Worm (Caenorhabditis elegans) whole organism, L1 larva: ENCODE measurements around the gene ifd-1.

ENCODE experiments used
- aha-1 ChIP-seq: fragments of 150-350 bp; optimal IDR thresholded peaks from 2 replicates; lab custom pipeline; 2014; ENCODE audit warnings: missing biosample characterization, missing genetic modification characterization
- ama-1 ChIP-seq: fragments of 150-350 bp; optimal IDR thresholded peaks from 2 replicates; lab custom pipeline; 2014
- dsc-1 ChIP-seq: sonication (generic microtip); optimal IDR thresholded peaks from 2 replicates; lab custom pipeline; 2016; ENCODE audit warnings: mild to moderate bottlenecking, missing genetic modification characterization, missing compliant biosample characterization
- elt-2 ChIP-seq: sonication (generic microtip); optimal IDR thresholded peaks from 2 replicates; lab custom pipeline; 2016; ENCODE audit warnings: missing genetic modification characterization, mild to moderate bottlenecking, inconsistent platforms, missing compliant biosample characterization, missing genetic modification reagents
- fkh-10 ChIP-seq: sonication (generic microtip); optimal IDR thresholded peaks from 2 replicates; lab custom pipeline; 2017; ENCODE audit warnings: missing biosample characterization, missing genetic modification reagents, missing genetic modification characterization
- isw-1 ChIP-seq: fragments of 200-800 bp; sonication (Bioruptor generic); IDR thresholded peaks from 2 replicates; pipeline ENCODE4 v1.3.6; 2022; ENCODE audit warnings: missing genetic modification characterization, missing compliant biosample characterization
- lin-15B ChIP-seq: fragments of 150-350 bp; sonication (generic microtip); optimal IDR thresholded peaks from 3 replicates; lab custom pipeline; 2014; ENCODE audit warnings: missing biosample characterization, missing genetic modification characterization
- mdl-1 ChIP-seq, 2 experiments: fragments of 150-350 bp; optimal IDR thresholded peaks; 2 replicates each; lab custom pipeline; 2014 to 2017; ENCODE audit warnings: missing biosample characterization in 2 of 2, missing genetic modification characterization in 2 of 2, inconsistent platforms in 1 of 2
- nhr-11 ChIP-seq: fragments of 150-350 bp; optimal IDR thresholded peaks from 2 replicates; lab custom pipeline; 2014; ENCODE audit warnings: missing biosample characterization, missing genetic modification characterization
- nhr-28 ChIP-seq: fragments of 150-350 bp; optimal IDR thresholded peaks from 2 replicates; lab custom pipeline; 2014; ENCODE audit warnings: missing biosample characterization, missing genetic modification characterization
- nhr-76 ChIP-seq: sonication (generic microtip); optimal IDR thresholded peaks from 2 replicates; lab custom pipeline; 2017; ENCODE audit warnings: missing biosample characterization, missing genetic modification characterization
- nhr-90 ChIP-seq: sonication (generic microtip); optimal IDR thresholded peaks from 2 replicates; lab custom pipeline; 2016; ENCODE audit warnings: mild to moderate bottlenecking, missing genetic modification characterization, missing compliant biosample characterization; ENCODE audit not compliant: poor library complexity
- rnt-1 ChIP-seq: sonication (generic microtip); optimal IDR thresholded peaks from 2 replicates; lab custom pipeline; 2016; ENCODE audit warnings: mild to moderate bottlenecking, missing genetic modification characterization, moderate library complexity, missing compliant biosample characterization
- ztf-4 ChIP-seq: fragments of 150-350 bp; optimal IDR thresholded peaks from 2 replicates; lab custom pipeline; 2014; ENCODE audit warnings: missing biosample characterization, missing genetic modification characterization

DNA sequence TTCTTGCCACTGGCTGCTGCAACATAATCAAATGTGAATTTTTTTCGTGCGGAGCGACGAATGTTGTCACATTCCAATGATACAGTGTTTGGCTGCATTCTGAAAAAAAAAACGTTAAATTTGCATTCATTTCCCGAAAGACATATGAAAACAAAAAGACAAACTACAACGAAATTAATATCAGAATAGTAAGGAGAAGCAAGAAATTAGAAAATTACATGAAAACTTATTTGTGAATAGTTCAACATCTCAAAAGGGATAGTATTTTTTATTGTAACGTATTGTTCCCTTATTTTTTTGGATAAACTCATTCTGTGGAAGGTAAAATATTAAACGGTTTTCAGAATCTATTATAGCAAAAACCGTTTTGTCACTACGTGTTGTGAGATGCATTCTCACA is 29.3 kb upstream of the ifd-1 start, which contains the start of gene sprp-4:
- no peak for TF ChIP-seq nhr-28 (tag; lab: Kevin White, UChicago)
- no peak for TF ChIP-seq aha-1 (tag; lab: Kevin White, UChicago)
- TF ChIP-seq elt-2 (tag; lab: Kevin White, UChicago): no peak
- no peak for TF ChIP-seq nhr-11
- TF ChIP-seq lin-15B (tag; lab: Kevin White, UChicago): no peak
- no peak for TF ChIP-seq mdl-1 (tag; optimal IDR thresholded peaks at IDR 0.05; lab: Kevin White, UChicago)
- no peak for TF ChIP-seq ama-1
- TF ChIP-seq nhr-76 (tag; lab: Kevin White, UChicago): no peak
- TF ChIP-seq dsc-1 (tag; lab: Kevin White, UChicago): no peak
- TF ChIP-seq isw-1 (GFP tag; lab: Robert Waterston, UW): no peak
- no peak for TF ChIP-seq fkh-10
- TF ChIP-seq nhr-90: no peak
- no peak for TF ChIP-seq rnt-1 (tag; lab: Kevin White, UChicago)
- no peak for TF ChIP-seq ztf-4 (tag; lab: Kevin White, UChicago)
